Worm (Caenorhabditis elegans): ENCODE data around the gene ahsa-1.
"Not testable (repeated sequence)": the region's sequence is repeated elsewhere in the genome, so short reads cannot be mapped to it uniquely, and the experiment has no call there.

The ahsa-1 gene

ce11 chrV:15085335-15085800 is at the start of gene ahsa-1, which contains the start of gene C01G10.7:
Gene ahsa-1, minus strand, starts transcription at chrV:15085385.
Gene C01G10.7, plus strand, starts transcription at chrV:15085747.
- no peak for TF ChIP-seq unc-62 (GFP tag; optimal IDR thresholded peaks at IDR 0.05)

- no peak for TF ChIP-seq unc-62 (GFP tag; optimal IDR thresholded peaks at IDR 0.05)
Observed at ce11 chrV:15133812-15134211, 48.6 kb upstream of the ahsa-1 start.

ce11 chrV:15132423-15132822 is 47.2 kb upstream of the ahsa-1 start, which contains the start of gene str-171:
Gene str-171, minus strand, starts transcription at chrV:15132523.
- no peak for TF ChIP-seq unc-62 (GFP tag; optimal IDR thresholded peaks at IDR 0.05)

ce11 chrV:15127955-15128354 is 42.8 kb upstream of the ahsa-1 start, which contains the start of gene srr-7:
Gene srr-7, plus strand, starts transcription at chrV:15128255.
- no peak for TF ChIP-seq unc-62 (GFP tag; optimal IDR thresholded peaks at IDR 0.05)

- TF ChIP-seq unc-62 (GFP tag; optimal IDR thresholded peaks at IDR 0.05) = no peak
Observed at ce11 chrV:15127413-15127812, 42.2 kb upstream of the ahsa-1 start, which contains the start of gene srj-27. Gene srj-27, minus strand, starts transcription at chrV:15127513.

ce11 chrV:15125162-15125561 is 40.0 kb upstream of the ahsa-1 start, which contains the start of gene ugt-30:
Gene ugt-30, minus strand, starts transcription at chrV:15125262.
- TF ChIP-seq unc-62 (GFP tag; optimal IDR thresholded peaks at IDR 0.05) = not testable (repeated sequence)

ce11 chrV:15119517-15119916 is 34.3 kb upstream of the ahsa-1 start, which contains the start of gene flor-1:
Gene flor-1, minus strand, starts transcription at chrV:15119617.
- TF ChIP-seq unc-62 (GFP tag; optimal IDR thresholded peaks at IDR 0.05) = no peak

- not testable (repeated sequence) for TF ChIP-seq unc-62 (GFP tag; optimal IDR thresholded peaks at IDR 0.05)
Observed at ce11 chrV:15115968-15116367, 30.8 kb upstream of the ahsa-1 start, which contains the start of gene T01G5.8. Gene T01G5.8, plus strand, starts transcription at chrV:15116268.

ce11 chrV:15113992-15114391 is 28.8 kb upstream of the ahsa-1 start, which contains the start of gene T01G5.6:
Gene T01G5.6, minus strand, starts transcription at chrV:15114092.
- no peak for TF ChIP-seq unc-62 (GFP tag; optimal IDR thresholded peaks at IDR 0.05)

ce11 chrV:15111660-15112059 is 26.5 kb upstream of the ahsa-1 start, which contains the start of gene T01G5.7:
Gene T01G5.7, plus strand, starts transcription at chrV:15111960.
- TF ChIP-seq unc-62 (GFP tag; optimal IDR thresholded peaks at IDR 0.05) = no peak

ce11 chrV:15109260-15109659 is 24.1 kb upstream of the ahsa-1 start, which contains the start of gene Y75B12A.2:
Gene Y75B12A.2, plus strand, starts transcription at chrV:15109560.
- no peak for TF ChIP-seq unc-62 (GFP tag; optimal IDR thresholded peaks at IDR 0.05)

ce11 chrV:15105893-15106598 is 20.9 kb upstream of the ahsa-1 start, which contains the start of gene C01G10.14:
Gene C01G10.14, minus strand, starts transcription at chrV:15105943.
- not testable (repeated sequence) for TF ChIP-seq unc-62 (GFP tag; optimal IDR thresholded peaks at IDR 0.05)

- no peak for TF ChIP-seq unc-62 (GFP tag; optimal IDR thresholded peaks at IDR 0.05)
Observed at ce11 chrV:15099447-15099846, 14.3 kb upstream of the ahsa-1 start, which contains the start of gene C01G10.1. Gene C01G10.1, plus strand, starts transcription at chrV:15099747.

ce11 chrV:15094749-15095148 is 9.6 kb upstream of the ahsa-1 start, which contains the start of gene srx-78:
Gene srx-78, plus strand, starts transcription at chrV:15095049.
- TF ChIP-seq unc-62 (GFP tag; optimal IDR thresholded peaks at IDR 0.05) = no peak

ce11 chrV:15092666-15093065 is 7.5 kb upstream of the ahsa-1 start, which contains the start of gene txt-12:
Gene txt-12, plus strand, starts transcription at chrV:15092966.
- TF ChIP-seq unc-62 (GFP tag; optimal IDR thresholded peaks at IDR 0.05) = no peak

ce11 chrV:15090457-15090856 is 5.3 kb upstream of the ahsa-1 start, which contains the start of gene C01G10.17:
Gene C01G10.17, plus strand, starts transcription at chrV:15090757.
- TF ChIP-seq unc-62 (GFP tag; optimal IDR thresholded peaks at IDR 0.05) = no peak
